Fruit fly (Drosophila melanogaster): Measurements from ENCODE around the gene CG11122.

CG11122 gene

dm6 chrX:11087384-11087783, 37.1 kb downstream of the CG11122 start:
- TF ChIP-seq Eip78C (GFP tag) (peak; percentile 64), Smox (GFP tag; optimal IDR thresholded peaks at IDR 0.05) (no peak), svp (GFP tag) (peak; percentile 45), fkh (GFP tag; optimal IDR thresholded peaks at IDR 0.05) (no peak), fd85E (GFP tag; optimal IDR thresholded peaks at IDR 0.05) (no peak), achi (GFP tag; optimal IDR thresholded peaks at IDR 0.05) (peak; percentile 9), eg (GFP tag; IDR thresholded peaks at IDR 0.05) (0 out of 3 replicates have a peak, but pooled peaks have one; percentile 13)

- TF ChIP-seq svp (GFP tag) = peak; percentile 39
- TF ChIP-seq CG6854 (GFP tag; optimal IDR thresholded peaks at IDR 0.05) = no peak
Observed at dm6 chrX:11086250-11086649, 38.3 kb downstream of the CG11122 start, which contains the start of gene sev. Gene sev (minus strand): TSS chrX:11086299.

- TF ChIP-seq dsx (GFP tag; optimal IDR thresholded peaks at IDR 0.05; ENCODE audit: poor library complexity, severe bottlenecking) (no peak), fd85E (GFP tag; optimal IDR thresholded peaks at IDR 0.05) (no peak), Sox14 (GFP tag; optimal IDR thresholded peaks at IDR 0.05) (no peak), Lpt (GFP tag; optimal IDR thresholded peaks at IDR 0.05) (no peak), CG8319 (GFP tag; optimal IDR thresholded peaks at IDR 0.05) (no peak)
Observed at dm6 chrX:11083007-11083406, 41.5 kb downstream of the CG11122 start.

- TF ChIP-seq Met (GFP tag; optimal IDR thresholded peaks at IDR 0.05) (no peak), CG11294 (GFP tag; IDR thresholded peaks at IDR 0.05) (no peak), Hr4 (GFP tag; optimal IDR thresholded peaks at IDR 0.05) (no peak), fkh (GFP tag; optimal IDR thresholded peaks at IDR 0.05) (no peak), Eip78C (GFP tag) (peak; percentile 41)
Observed at dm6 chrX:11081834-11082233, 42.7 kb downstream of the CG11122 start.

dm6 chrX:11081242-11081641, 43.3 kb downstream of the CG11122 start:
- no peak for TF ChIP-seq acj6 (GFP tag; optimal IDR thresholded peaks at IDR 0.05)
- TF ChIP-seq CG15336 (GFP tag; IDR thresholded peaks at IDR 0.05) = peak; percentile 67
- peak; percentile 25 for TF ChIP-seq Eip75B (GFP tag; optimal IDR thresholded peaks at IDR 0.05)
- TF ChIP-seq CG6808 (GFP tag; optimal IDR thresholded peaks at IDR 0.05) = peak; percentile 32
- peak; percentile 14 for TF ChIP-seq CG31627 (GFP tag; optimal IDR thresholded peaks at IDR 0.05)
- TF ChIP-seq Eip93F (GFP tag; optimal IDR thresholded peaks at IDR 0.05) = no peak
- no peak for TF ChIP-seq CG9139 (GFP tag; optimal IDR thresholded peaks at IDR 0.05)
- no peak for TF ChIP-seq Ets21C (GFP tag; optimal IDR thresholded peaks at IDR 0.05)
- peak; percentile 54 for TF ChIP-seq Gug (GFP tag; IDR thresholded peaks at IDR 0.05)
- no peak for TF ChIP-seq dsx (GFP tag; optimal IDR thresholded peaks at IDR 0.05; ENCODE audit: poor library complexity, severe bottlenecking)
- TF ChIP-seq CG4318 (GFP tag; optimal IDR thresholded peaks at IDR 0.05) = peak; percentile 32
- no peak for TF ChIP-seq Hr4 (GFP tag; optimal IDR thresholded peaks at IDR 0.05)
- no peak for TF ChIP-seq vri (GFP tag; optimal IDR thresholded peaks at IDR 0.05)
- peak; percentile 71 for TF ChIP-seq CG8119 (GFP tag; IDR thresholded peaks at IDR 0.05)
- no peak for TF ChIP-seq esn (GFP tag; optimal IDR thresholded peaks at IDR 0.05)
- TF ChIP-seq CG10631 (GFP tag; optimal IDR thresholded peaks at IDR 0.05) = peak; percentile 45
- peak; percentile 39 for TF ChIP-seq spab (GFP tag; optimal IDR thresholded peaks at IDR 0.05)
- TF ChIP-seq CG6792 (GFP tag; optimal IDR thresholded peaks at IDR 0.05) = peak; percentile 40
- TF ChIP-seq CG11294 (GFP tag; IDR thresholded peaks at IDR 0.05) = peak; percentile 41; the same call in 1 of the 2 replicates
- no peak for TF ChIP-seq CG3032 (tag; optimal IDR thresholded peaks at IDR 0.05)
- peak; percentile 33 for TF ChIP-seq CG3919 (GFP tag; optimal IDR thresholded peaks at IDR 0.05)
- TF ChIP-seq Blimp-1 (GFP tag; optimal IDR thresholded peaks at IDR 0.05) = no peak
- no peak for TF ChIP-seq Sox15 (GFP tag; optimal IDR thresholded peaks at IDR 0.05)
- peak; percentile 79 for TF ChIP-seq eg (GFP tag; IDR thresholded peaks at IDR 0.05)
- peak; percentile 59 for TF ChIP-seq pdm3 (GFP tag; optimal IDR thresholded peaks at IDR 0.05)
- TF ChIP-seq net (GFP tag; optimal IDR thresholded peaks at IDR 0.05) = peak; percentile 23
- peak; percentile 33 for TF ChIP-seq Hr39 (GFP tag; optimal IDR thresholded peaks at IDR 0.05)
- TF ChIP-seq CG1621 (tag; optimal IDR thresholded peaks at IDR 0.05) = peak; percentile 13
- TF ChIP-seq CG11902 (GFP tag; optimal IDR thresholded peaks at IDR 0.05) = no peak
- TF ChIP-seq Sox14 (GFP tag; optimal IDR thresholded peaks at IDR 0.05) = peak; percentile 34
- TF ChIP-seq fd59A (GFP tag; optimal IDR thresholded peaks at IDR 0.05) = peak; percentile 41
- TF ChIP-seq fd85E (GFP tag; optimal IDR thresholded peaks at IDR 0.05) = no peak
- TF ChIP-seq dac (GFP tag; optimal IDR thresholded peaks at IDR 0.05) = no peak
- peak; percentile 64 for TF ChIP-seq OdsH (GFP tag; optimal IDR thresholded peaks at IDR 0.05)
- peak; percentile 71 for TF ChIP-seq CG32006 (GFP tag; optimal IDR thresholded peaks at IDR 0.05)
